Worm (Caenorhabditis elegans) whole organism, L4 larva: ENCODE results near the gene php-3.

Source experiments
- F10B5.3 ChIP-seq: sonication (generic microtip); optimal IDR thresholded peaks from 2 replicates; lab custom pipeline; 2016; ENCODE audit warnings: mild to moderate bottlenecking, missing genetic modification characterization, missing compliant biosample characterization
- ceh-28 ChIP-seq: fragments of 150-350 bp; optimal IDR thresholded peaks from 2 replicates; lab custom pipeline; 2014; ENCODE audit warnings: missing biosample characterization, missing genetic modification reagents, missing genetic modification characterization
- dpl-1 ChIP-seq: fragments of 150-350 bp; optimal IDR thresholded peaks from 2 replicates; lab custom pipeline; 2014; ENCODE audit warnings: missing biosample characterization, missing genetic modification reagents, missing genetic modification characterization
- fkh-10 ChIP-seq: fragments of 150-350 bp; optimal IDR thresholded peaks from 2 replicates; lab custom pipeline; 2014; ENCODE audit warnings: missing biosample characterization, missing genetic modification reagents, missing genetic modification characterization
- hlh-11 ChIP-seq: fragments of 200-800 bp; sonication (Bioruptor generic); optimal IDR thresholded peaks from 2 replicates; lab custom pipeline; 2018; ENCODE audit warnings: mild to moderate bottlenecking, missing genetic modification characterization, missing compliant biosample characterization
- lsy-2 ChIP-seq, 2 experiments: fragments of 150-350 bp in 1 of 2; sonication (generic microtip) in 1 of 2; optimal IDR thresholded peaks; 2 replicates each; lab custom pipeline; 2014 to 2017; ENCODE audit warnings: missing biosample characterization in 2 of 2, missing genetic modification characterization in 2 of 2
- mxl-2 ChIP-seq: fragments of 200-800 bp; sonication (Bioruptor generic); conservative IDR thresholded peaks from 2 replicates; pipeline ENCODE4 v1.3.6; 2022; ENCODE audit warnings: missing genetic modification reagents, missing genetic modification characterization, missing compliant biosample characterization
- nhr-42 ChIP-seq: fragments of 200-800 bp; sonication (Bioruptor generic); IDR thresholded peaks from 2 replicates; pipeline ENCODE4 v1.3.6; 2022; ENCODE audit warnings: missing genetic modification characterization, missing compliant biosample characterization
- nhr-76 ChIP-seq: fragments of 150-350 bp; optimal IDR thresholded peaks from 2 replicates; lab custom pipeline; 2014; ENCODE audit warnings: missing biosample characterization, missing genetic modification characterization
- saeg-2 ChIP-seq: fragments of 200-800 bp; sonication (Bioruptor generic); IDR thresholded peaks from 2 replicates; pipeline ENCODE4 v1.3.6; 2022; ENCODE audit warnings: missing genetic modification reagents, missing genetic modification characterization, missing compliant biosample characterization
- snpc-4 ChIP-seq: fragments of 150-350 bp; optimal IDR thresholded peaks from 2 replicates; lab custom pipeline; 2014; ENCODE audit warnings: missing biosample characterization, missing genetic modification characterization
- ztf-11 ChIP-seq: fragments of 150-350 bp; optimal IDR thresholded peaks from 2 replicates; lab custom pipeline; 2014; ENCODE audit warnings: missing biosample characterization, missing genetic modification characterization

DNA sequence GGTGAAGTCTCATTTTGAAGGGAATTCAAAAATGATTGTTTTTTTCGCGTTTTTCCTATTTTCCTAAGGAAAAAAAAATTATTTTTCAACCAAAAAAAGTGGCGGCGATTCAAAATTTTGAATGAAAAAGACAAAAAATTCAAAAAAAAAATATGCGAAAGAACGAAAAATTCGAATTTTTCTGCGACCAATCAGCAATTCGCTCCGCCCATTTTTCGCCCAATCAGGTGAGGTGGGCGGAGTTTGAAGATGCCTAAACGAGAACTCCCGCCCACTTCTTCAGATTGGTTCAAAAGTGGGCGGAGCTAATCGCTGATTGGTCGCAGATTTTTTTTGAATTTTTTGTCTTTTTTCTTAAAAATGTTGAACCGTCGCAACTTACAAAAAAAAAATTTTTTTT lies 13.4 kb downstream of the php-3 start:
- TF ChIP-seq lsy-2 (tag; optimal IDR thresholded peaks at IDR 0.05; lab: Kevin White, UChicago) = no peak
- TF ChIP-seq hlh-11 = no peak
- no peak for TF ChIP-seq saeg-2 (GFP tag; lab: Robert Waterston, UW)
- TF ChIP-seq fkh-10 (GFP tag; lab: Kevin White, UChicago) = no peak
- TF ChIP-seq F10B5.3 = no peak
- TF ChIP-seq snpc-4 (tag; lab: Kevin White, UChicago) = no peak
- TF ChIP-seq ceh-28 (tag; lab: Kevin White, UChicago) = no peak
- no peak for TF ChIP-seq dpl-1 (GFP tag; lab: Kevin White, UChicago)
- TF ChIP-seq mxl-2 = no peak
- no peak for TF ChIP-seq nhr-76 (tag; lab: Kevin White, UChicago)
- TF ChIP-seq ztf-11 (tag; lab: Kevin White, UChicago) = no peak
- TF ChIP-seq nhr-42 (GFP tag; lab: Robert Waterston, UW) = no peak
